Worm (Caenorhabditis elegans): Measurements from ENCODE around the gene F32D8.3.

DNA sequence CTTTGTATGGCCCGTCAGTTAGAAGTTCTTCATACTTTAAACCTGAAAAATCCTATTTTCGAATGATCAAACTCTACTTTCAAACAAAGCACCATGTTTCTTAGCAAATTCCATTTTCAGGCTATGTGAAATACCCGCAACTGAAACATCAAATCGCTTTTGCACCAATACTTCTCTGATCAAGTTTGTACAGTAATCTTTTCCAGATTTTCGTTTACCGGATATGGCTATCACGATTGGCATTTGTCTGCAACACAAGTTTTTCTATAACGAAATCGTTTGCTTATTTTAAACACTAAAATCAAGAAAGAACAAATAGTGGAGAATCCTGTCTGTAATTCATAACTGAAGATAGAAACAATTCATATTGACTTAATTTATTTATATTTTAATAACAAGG is 9.7 kb downstream of the F32D8.3 start, which contains the start of gene F32D8.13:
- TF ChIP-seq ceh-18 (tag; optimal IDR thresholded peaks at IDR 0.05) (no peak), pha-4 (tag; optimal IDR thresholded peaks at IDR 0.05) (no peak), ceh-30 (tag; optimal IDR thresholded peaks at IDR 0.05) (no peak), sox-4 (tag; optimal IDR thresholded peaks at IDR 0.05) (no peak), ceh-6 (GFP tag; optimal IDR thresholded peaks at IDR 0.05) (no peak), ama-1 (optimal IDR thresholded peaks at IDR 0.05) (no peak), C38D4.7 (GFP tag; optimal IDR thresholded peaks at IDR 0.05) (no peak), odd-2 (tag; optimal IDR thresholded peaks at IDR 0.05) (no peak), gmeb-2 (tag; optimal IDR thresholded peaks at IDR 0.05) (no peak), nhr-11 (tag; optimal IDR thresholded peaks at IDR 0.05) (no peak), nhr-232 (tag; optimal IDR thresholded peaks at IDR 0.05) (no peak)
